Fruit fly (Drosophila melanogaster) whole organism: ENCODE results near the gene KLHL18.

Source experiments
- CG8478 ChIP-seq: fragments of >200 bp; optimal IDR thresholded peaks from 2 replicates; lab custom pipeline; 2018; ENCODE audit warnings: inconsistent platforms
- Dll ChIP-seq: fragments of >200 bp; optimal IDR thresholded peaks from 2 replicates; lab custom pipeline; 2017
- EcR ChIP-seq, 2 experiments: fragments of >200 bp; optimal IDR thresholded peaks; 2 replicates each; lab custom pipeline; 2017; ENCODE audit warnings: missing biosample characterization in 2 of 2, missing genetic modification characterization in 2 of 2, missing genetic modification reagents in 2 of 2
- pan ChIP-seq: fragments of >200 bp; optimal IDR thresholded peaks from 2 replicates; lab custom pipeline; 2017
- psq ChIP-seq: fragments of >200 bp; optimal IDR thresholded peaks from 2 replicates; lab custom pipeline; 2017
- usp ChIP-seq: fragments of >200 bp; optimal IDR thresholded peaks from 2 replicates; lab custom pipeline; 2017; ENCODE audit warnings: missing biosample characterization, missing genetic modification characterization, mixed read lengths

Gene KLHL18

DNA sequence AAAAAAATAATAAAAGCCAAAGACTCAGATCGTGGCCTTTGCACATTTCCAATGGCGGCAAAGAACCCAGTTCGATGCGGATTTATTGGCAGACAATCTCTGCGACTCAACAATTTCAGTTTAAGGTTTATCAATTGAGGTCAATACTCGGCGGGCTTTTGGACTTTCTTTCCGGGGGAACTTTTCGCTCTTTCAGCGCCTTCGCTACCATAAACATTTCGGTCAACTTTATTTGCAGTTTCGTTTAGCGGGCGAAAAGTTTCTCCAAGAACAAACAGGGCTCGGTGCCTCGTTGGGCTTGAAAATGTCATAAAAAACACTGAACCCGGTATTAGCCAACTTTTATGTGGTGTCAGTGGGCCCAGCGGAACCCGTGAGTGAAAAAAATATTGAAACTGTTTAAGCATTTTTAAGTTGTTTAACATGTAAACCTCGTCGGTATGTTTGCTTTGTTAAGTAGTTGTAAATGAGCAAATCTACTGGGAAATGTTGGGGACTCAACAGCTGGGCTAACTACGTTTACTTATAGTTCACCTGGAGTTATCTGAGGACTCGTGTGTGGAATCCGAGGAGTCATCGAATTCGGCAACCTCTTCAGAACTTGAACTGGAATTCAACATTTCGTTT is 18.6 kb downstream of the KLHL18 start:
- TF ChIP-seq EcR (GFP tag; optimal IDR thresholded peaks at IDR 0.05; lab: Kevin White, UChicago) (no peak), Dll (lab: Kevin White, UChicago) (no peak), usp (GFP tag; lab: Kevin White, UChicago) (no peak), psq (lab: Kevin White, UChicago) (no peak), pan (lab: Kevin White, UChicago) (no peak), CG8478 (no peak)

DNA sequence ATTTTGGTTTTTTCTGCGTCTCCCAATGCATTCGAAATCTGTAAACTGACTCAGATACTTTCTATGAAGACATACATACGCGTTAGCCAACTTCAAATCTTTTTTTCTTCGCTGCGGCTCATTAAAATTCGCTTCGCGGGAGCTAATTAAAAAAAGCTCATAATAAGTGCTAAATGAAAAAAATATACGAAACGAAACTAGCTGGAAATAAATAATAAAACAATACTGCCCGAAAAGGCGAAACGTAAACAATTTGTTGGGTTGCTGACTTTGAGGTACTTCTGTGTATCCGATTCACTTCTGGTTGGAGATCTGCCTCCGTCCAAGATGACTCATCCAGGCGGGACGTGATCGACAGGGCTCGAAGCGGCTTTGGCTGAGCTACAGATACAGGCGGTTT is 20.2 kb downstream of the KLHL18 start:
- TF ChIP-seq Dll (lab: Kevin White, UChicago) (no peak), usp (GFP tag; lab: Kevin White, UChicago) (no peak), psq (lab: Kevin White, UChicago) (no peak)

DNA sequence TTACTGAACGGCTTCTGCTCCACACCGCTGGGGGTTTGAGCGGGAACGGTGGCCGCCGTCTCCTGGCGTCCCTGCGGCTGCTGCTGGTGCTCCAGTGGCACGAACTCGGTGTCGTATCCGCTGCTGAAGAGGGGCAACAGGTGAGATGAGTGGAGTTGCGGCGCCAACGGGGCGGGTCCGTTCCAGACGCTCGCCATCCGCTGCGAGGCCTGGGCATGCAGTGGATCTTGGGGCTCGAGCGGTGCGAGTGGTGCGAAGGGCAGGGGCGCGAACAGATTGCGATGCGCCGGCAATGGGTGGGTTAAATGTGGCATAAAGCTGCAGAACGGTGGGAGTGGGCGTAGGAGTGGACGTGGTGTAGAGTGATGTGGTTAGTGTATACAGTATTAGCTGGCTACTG is 21.0 kb downstream of the KLHL18 start:
- TF ChIP-seq pan (lab: Kevin White, UChicago) (no peak), usp (GFP tag; lab: Kevin White, UChicago) (no peak), psq (lab: Kevin White, UChicago) (no peak), Dll (lab: Kevin White, UChicago) (no peak), EcR (GFP tag; optimal IDR thresholded peaks at IDR 0.05; lab: Kevin White, UChicago) (no peak)

DNA sequence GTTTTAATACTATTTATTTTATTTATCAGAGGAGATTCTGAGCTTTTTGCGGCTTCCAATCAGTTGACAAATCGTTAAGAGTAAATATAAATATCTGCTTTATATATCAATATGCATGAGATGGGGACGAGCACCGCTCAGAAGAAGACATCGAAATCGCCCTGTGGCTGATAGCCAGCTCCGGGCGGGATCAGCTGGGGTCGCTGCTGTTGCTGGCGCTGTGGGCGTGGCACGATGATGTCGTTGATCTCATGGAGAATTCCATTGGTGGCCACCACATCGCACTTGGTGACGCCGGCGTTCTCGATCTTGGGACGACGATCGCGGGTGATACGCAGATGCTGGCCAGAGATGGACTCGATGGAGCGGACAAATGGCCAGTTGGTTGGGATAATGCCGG is 25.4 kb downstream of the KLHL18 start:
- TF ChIP-seq usp (GFP tag; lab: Kevin White, UChicago), result no peak
- no peak for TF ChIP-seq CG8478
- TF ChIP-seq pan (lab: Kevin White, UChicago), result no peak
- TF ChIP-seq Dll (lab: Kevin White, UChicago), result no peak
- no peak for TF ChIP-seq EcR (GFP tag; optimal IDR thresholded peaks at IDR 0.05; lab: Kevin White, UChicago)
- no peak for TF ChIP-seq psq (lab: Kevin White, UChicago)

DNA sequence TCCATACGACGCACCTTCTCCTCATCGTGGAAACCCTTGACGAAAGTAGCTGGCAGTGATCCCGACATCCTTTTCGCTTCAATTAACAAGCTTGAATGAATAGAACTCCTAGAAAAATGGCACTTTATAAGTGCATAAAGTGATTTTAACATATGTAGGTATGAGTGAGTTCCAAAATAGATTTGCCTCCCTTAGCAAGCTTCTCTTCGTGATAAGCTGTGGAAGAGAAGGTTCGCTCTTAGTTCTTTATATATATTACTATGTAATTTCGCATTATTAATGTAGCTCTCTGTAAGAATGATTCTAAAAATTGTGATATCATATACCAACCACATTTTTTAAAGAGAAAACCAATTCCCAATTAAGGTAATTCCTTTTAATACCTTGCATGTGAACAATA is 25.8 kb downstream of the KLHL18 start, which contains the start of gene CG3397:
Gene CG3397 (minus strand): TSS at position 101 of the 400 bp plus-strand sequence.
- TF ChIP-seq pan (lab: Kevin White, UChicago) (no peak), CG8478 (no peak), usp (GFP tag; lab: Kevin White, UChicago) (no peak), psq (lab: Kevin White, UChicago) (no peak), Dll (lab: Kevin White, UChicago) (no peak), EcR (GFP tag; optimal IDR thresholded peaks at IDR 0.05; lab: Kevin White, UChicago) (no peak)

DNA sequence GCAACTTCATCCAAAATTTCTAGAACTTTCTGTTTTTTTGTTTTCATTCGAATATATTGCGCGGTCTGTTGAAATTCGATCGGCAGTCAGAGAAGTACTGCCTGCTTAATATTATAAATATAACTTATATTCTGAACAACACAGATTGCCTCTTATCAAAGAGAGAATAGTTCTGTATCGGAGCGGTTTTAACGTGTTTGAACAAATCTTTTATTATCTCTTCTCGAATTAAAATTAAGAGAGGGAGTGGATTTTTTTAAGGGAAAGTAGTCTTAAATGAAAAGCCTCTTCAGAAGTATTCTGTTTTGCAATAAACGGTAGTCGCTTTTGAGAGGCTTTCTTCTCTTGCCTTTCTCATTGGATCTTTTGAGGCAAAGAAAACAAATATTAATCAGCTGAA is 27.7 kb downstream of the KLHL18 start:
- no peak for TF ChIP-seq CG8478
- no peak for TF ChIP-seq pan (lab: Kevin White, UChicago)
- no peak for TF ChIP-seq EcR (GFP tag; optimal IDR thresholded peaks at IDR 0.05; lab: Kevin White, UChicago)
- TF ChIP-seq Dll (lab: Kevin White, UChicago), result no peak
- TF ChIP-seq psq (lab: Kevin White, UChicago), result no peak

DNA sequence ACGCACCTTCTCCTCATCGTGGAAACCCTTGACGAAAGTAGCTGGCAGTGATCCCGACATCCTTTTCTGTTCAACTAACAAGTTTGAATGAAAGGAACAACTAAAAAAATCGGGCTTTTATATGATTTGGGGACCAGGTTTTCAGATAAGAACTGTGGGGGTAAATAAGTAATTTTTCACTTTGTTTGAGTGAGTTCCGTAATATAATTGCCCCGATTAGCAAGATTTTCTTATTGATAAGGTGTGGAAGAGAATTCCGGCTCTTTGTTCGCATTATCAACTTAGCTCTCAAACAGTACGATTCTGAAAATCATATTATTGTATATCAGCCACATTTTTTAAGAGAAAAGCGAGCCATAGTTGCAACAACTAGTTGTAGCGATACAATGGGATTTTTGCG is 28.3 kb downstream of the KLHL18 start, which contains the start of gene CG12224:
Gene CG12224 (minus strand): TSS at position 101 of the 400 bp plus-strand sequence.
- TF ChIP-seq usp (GFP tag; lab: Kevin White, UChicago) (no peak), psq (lab: Kevin White, UChicago) (no peak), EcR (GFP tag; optimal IDR thresholded peaks at IDR 0.05; lab: Kevin White, UChicago) (no peak), Dll (lab: Kevin White, UChicago) (no peak)

DNA sequence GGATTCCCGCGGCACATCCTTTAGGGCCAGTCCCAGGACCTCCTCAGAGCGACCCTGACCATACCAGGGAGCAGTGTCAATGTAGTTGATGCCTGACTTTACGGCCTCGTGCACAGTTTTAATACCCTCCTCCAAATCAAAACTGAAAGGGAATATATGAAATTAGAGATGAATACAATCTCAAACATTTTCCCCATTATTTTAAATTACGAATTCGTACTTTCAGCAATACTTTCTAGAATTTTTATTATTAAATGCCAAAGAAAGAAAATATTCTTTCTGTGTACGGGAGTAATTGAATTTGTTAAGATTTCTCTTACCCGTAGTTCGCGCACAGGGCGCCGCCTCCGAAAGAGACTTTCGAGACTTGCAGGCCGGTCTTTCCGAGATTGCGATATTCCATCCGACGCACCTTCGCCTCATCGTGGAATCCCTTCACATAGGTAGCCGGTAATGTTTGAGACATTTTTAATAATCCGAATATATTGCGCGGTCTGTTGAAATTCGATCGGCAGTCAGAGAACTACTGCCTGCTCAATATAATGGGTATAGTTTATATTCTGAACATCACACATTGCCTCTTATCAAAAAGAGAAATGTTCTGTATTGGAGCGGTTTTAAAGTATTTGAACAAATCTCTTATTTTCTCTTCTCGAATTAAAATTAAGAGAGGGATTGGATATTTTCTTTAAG is 30.2 kb downstream of the KLHL18 start, which contains the start of gene CG18547:
Gene CG18547 (minus strand): TSS at position 512 of the 693 bp plus-strand sequence.
- no peak for TF ChIP-seq pan (lab: Kevin White, UChicago)
- TF ChIP-seq psq (lab: Kevin White, UChicago), result no peak
- no peak for TF ChIP-seq CG8478
- TF ChIP-seq usp (GFP tag; lab: Kevin White, UChicago), result no peak
- TF ChIP-seq EcR (GFP tag; optimal IDR thresholded peaks at IDR 0.05; lab: Kevin White, UChicago), result no peak
- TF ChIP-seq Dll (lab: Kevin White, UChicago), result no peak

DNA sequence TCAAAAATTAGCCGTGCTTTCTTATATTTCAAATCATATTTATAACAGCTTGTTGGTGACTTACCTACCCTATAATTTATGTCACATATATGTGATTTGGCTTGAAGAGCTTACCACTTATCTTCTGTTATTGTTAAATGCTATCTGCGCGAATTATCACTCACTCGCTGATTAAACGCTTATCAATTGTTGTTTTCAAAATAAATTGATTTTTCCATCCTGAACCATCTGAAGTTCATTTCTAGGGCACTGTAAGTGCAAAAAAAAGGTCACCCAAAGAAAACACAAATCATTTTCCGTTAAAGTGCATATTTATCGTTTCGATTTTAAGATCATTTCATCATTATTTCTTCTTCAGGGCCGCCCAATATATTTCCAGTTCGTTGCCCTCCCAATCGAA is 32.0 kb downstream of the KLHL18 start:
- TF ChIP-seq EcR (GFP tag; optimal IDR thresholded peaks at IDR 0.05; lab: Kevin White, UChicago) (no peak), Dll (lab: Kevin White, UChicago) (no peak), CG8478 (no peak), usp (GFP tag; lab: Kevin White, UChicago) (no peak), pan (lab: Kevin White, UChicago) (no peak), psq (lab: Kevin White, UChicago) (no peak)

DNA sequence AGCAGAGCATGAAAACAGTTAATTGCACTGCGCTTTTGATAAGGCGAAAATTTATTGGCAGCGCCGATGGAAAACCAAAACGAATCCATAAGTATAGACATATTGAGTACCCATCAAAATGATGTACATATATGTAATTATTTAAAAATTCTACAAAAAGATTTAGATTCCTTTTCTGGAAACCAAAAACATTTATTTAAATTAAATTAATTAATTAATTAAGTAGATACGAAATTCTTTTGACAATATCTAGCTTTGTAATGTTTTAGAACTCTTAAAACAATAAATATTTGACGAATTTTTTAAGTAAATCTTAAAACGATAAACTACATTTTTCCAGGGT is 32.9 kb downstream of the KLHL18 start:
- peak; percentile 44 for TF ChIP-seq pan (lab: Kevin White, UChicago)
- TF ChIP-seq EcR (GFP tag; optimal IDR thresholded peaks at IDR 0.05; lab: Kevin White, UChicago), result no peak

DNA sequence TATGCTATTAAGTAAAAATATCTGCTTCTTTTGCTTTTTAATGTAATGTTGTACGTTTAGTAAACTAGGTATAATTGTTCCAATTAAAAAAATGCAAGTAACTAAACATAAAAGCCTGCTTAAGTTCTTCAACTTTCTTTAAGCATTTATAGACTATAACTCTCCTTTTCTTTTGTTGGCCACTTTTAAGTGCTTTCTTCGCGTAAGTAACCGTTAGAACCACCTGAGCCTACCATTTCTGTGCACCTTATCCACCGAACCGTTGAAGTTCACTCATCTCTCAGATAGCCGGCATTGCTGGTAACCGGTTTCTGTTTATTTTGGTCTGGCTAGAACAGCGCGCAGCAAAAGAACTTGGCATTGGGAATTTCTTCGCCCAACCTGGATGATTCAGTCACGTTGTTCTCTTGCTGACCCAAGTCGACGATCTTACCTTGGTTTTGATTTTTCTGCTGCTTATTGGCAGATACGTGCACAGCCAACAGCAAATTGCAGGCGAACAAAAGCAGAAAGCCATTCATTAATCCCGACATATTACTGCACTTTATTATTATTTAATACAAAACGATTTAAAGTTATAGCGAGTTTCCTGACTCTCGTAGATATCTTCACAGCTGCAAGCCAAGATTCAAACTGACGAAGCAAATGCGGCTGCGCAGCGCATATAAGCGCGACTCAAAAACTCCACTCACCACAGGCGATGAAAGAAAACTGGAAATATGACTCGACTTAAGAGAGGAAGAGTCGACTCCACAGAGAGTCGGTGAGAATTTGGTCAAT is 33.5 kb downstream of the KLHL18 start, which contains the start of gene CG10005:
Gene CG10005 (minus strand): TSS at position 642 of the 780 bp plus-strand sequence.
- TF ChIP-seq EcR (GFP tag; optimal IDR thresholded peaks at IDR 0.05; lab: Kevin White, UChicago) (peak in 1 of 2 experiments; percentile 67), usp (GFP tag; lab: Kevin White, UChicago) (no peak)
